Worm (Caenorhabditis elegans) whole organism, L2 larva: ENCODE measurements around the gene str-66.

Experiments used
- C34F6.9 ChIP-seq: fragments of 150-350 bp; optimal IDR thresholded peaks from 2 replicates; lab custom pipeline; 2014; ENCODE audit warnings: missing biosample characterization, missing genetic modification characterization
- ZK546.5 ChIP-seq: sonication (generic microtip); optimal IDR thresholded peaks from 2 replicates; lab custom pipeline; 2017; ENCODE audit warnings: missing biosample characterization, missing genetic modification characterization
- blmp-1 ChIP-seq: sonication (generic microtip); optimal IDR thresholded peaks from 2 replicates; lab custom pipeline; 2017; ENCODE audit warnings: missing genetic modification characterization, mild to moderate bottlenecking, missing compliant biosample characterization, antibody characterized with exemption, moderate library complexity; ENCODE audit not compliant: insufficient read depth
- ceh-82 ChIP-seq: fragments of 150-350 bp; optimal IDR thresholded peaks from 2 replicates; lab custom pipeline; 2014; ENCODE audit warnings: missing biosample characterization, missing genetic modification characterization
- fos-1 ChIP-seq: fragments of 150-350 bp; optimal IDR thresholded peaks from 2 replicates; lab custom pipeline; 2014; ENCODE audit warnings: missing biosample characterization, missing genetic modification characterization
- mdl-1 ChIP-seq, 2 experiments: fragments of 150-350 bp in 1 of 2; sonication (generic microtip) in 1 of 2; optimal IDR thresholded peaks; 2 replicates each; lab custom pipeline; 2017; ENCODE audit warnings: missing biosample characterization in 2 of 2, missing genetic modification characterization in 2 of 2
- nhr-11 ChIP-seq: fragments of 150-350 bp; optimal IDR thresholded peaks from 2 replicates; lab custom pipeline; 2014; ENCODE audit warnings: missing biosample characterization, missing genetic modification characterization
- nhr-12 ChIP-seq: fragments of 150-350 bp; optimal IDR thresholded peaks from 2 replicates; lab custom pipeline; 2014; ENCODE audit warnings: missing biosample characterization, missing genetic modification characterization
- nhr-237 ChIP-seq: fragments of 150-350 bp; optimal IDR thresholded peaks from 2 replicates; lab custom pipeline; 2014; ENCODE audit warnings: missing biosample characterization, missing genetic modification characterization
- unc-39 ChIP-seq: fragments of 150-350 bp; optimal IDR thresholded peaks from 2 replicates; lab custom pipeline; 2014; ENCODE audit warnings: missing biosample characterization, missing genetic modification characterization
- unc-62 ChIP-seq: fragments of 150-350 bp; optimal IDR thresholded peaks from 2 replicates; lab custom pipeline; 2014; ENCODE audit warnings: missing biosample characterization, missing genetic modification reagents, missing genetic modification characterization
- ztf-4 ChIP-seq: fragments of 150-350 bp; optimal IDR thresholded peaks from 2 replicates; lab custom pipeline; 2014; ENCODE audit warnings: missing biosample characterization, missing genetic modification characterization

ce11 chrV:3080792-3081191 lies 23.2 kb downstream of the str-66 start, which contains the start of gene srt-5:
- TF ChIP-seq blmp-1 (tag; lab: Kevin White, UChicago) (no peak), nhr-12 (tag; lab: Kevin White, UChicago) (no peak), unc-39 (tag; lab: Kevin White, UChicago) (no peak), mdl-1 (tag; optimal IDR thresholded peaks at IDR 0.05; lab: Kevin White, UChicago) (no peak), C34F6.9 (no peak), ztf-4 (tag; lab: Kevin White, UChicago) (no peak), nhr-11 (tag; lab: Kevin White, UChicago) (no peak), fos-1 (tag; lab: Kevin White, UChicago) (no peak), unc-62 (GFP tag; lab: Kevin White, UChicago) (no peak), ceh-82 (no peak), ZK546.5 (no peak), nhr-237 (no peak)
